Worm (Caenorhabditis elegans) whole organism, L3 larva: ENCODE data around the gene nhr-252.

Source experiments
- elt-1 ChIP-seq: fragments of 150-350 bp; optimal IDR thresholded peaks from 2 replicates; lab custom pipeline; 2014; ENCODE audit warnings: missing biosample characterization, missing genetic modification characterization
- nhr-76 ChIP-seq: fragments of 150-350 bp; sonication (generic microtip); optimal IDR thresholded peaks from 5 replicates; lab custom pipeline; 2014; ENCODE audit warnings: missing biosample characterization, missing genetic modification characterization
- skn-1 ChIP-seq: fragments of 150-350 bp; optimal IDR thresholded peaks from 2 replicates; lab custom pipeline; 2014; ENCODE audit warnings: missing biosample characterization, missing genetic modification characterization
- snpc-4 ChIP-seq: fragments of 150-350 bp; optimal IDR thresholded peaks from 2 replicates; lab custom pipeline; 2014; ENCODE audit warnings: missing biosample characterization, missing genetic modification characterization
- zag-1 ChIP-seq: fragments of 150-350 bp; optimal IDR thresholded peaks from 2 replicates; lab custom pipeline; 2014; ENCODE audit warnings: missing biosample characterization, missing genetic modification characterization
- ztf-4 ChIP-seq: fragments of 150-350 bp; optimal IDR thresholded peaks from 2 replicates; lab custom pipeline; 2014; ENCODE audit warnings: missing biosample characterization, missing genetic modification characterization

ce11 chrV:446988-447387 lies 42.6 kb downstream of the nhr-252 start:
- no peak for TF ChIP-seq nhr-76 (tag; lab: Kevin White, UChicago)
- TF ChIP-seq elt-1 (tag; lab: Kevin White, UChicago), result no peak
- no peak for TF ChIP-seq ztf-4 (tag; lab: Kevin White, UChicago)
- TF ChIP-seq snpc-4 (tag; lab: Kevin White, UChicago), result no peak
- no peak for TF ChIP-seq zag-1 (tag; lab: Kevin White, UChicago)
- TF ChIP-seq skn-1 (tag; lab: Kevin White, UChicago), result no peak
